Worm (Caenorhabditis elegans) whole organism, L4/young adult: ENCODE measurements around the gene K01H12.4.

Experiments used
- W03F9.2 ChIP-seq: fragments of 150-350 bp; optimal IDR thresholded peaks from 2 replicates; lab custom pipeline; 2014; ENCODE audit warnings: missing biosample characterization, missing genetic modification characterization
- dao-5 ChIP-seq: sonication (generic microtip); optimal IDR thresholded peaks from 2 replicates; lab custom pipeline; 2016; ENCODE audit warnings: missing genotype, missing genetic modification characterization, moderate library complexity, missing compliant biosample characterization
- him-1 ChIP-seq: sonication (generic microtip); optimal IDR thresholded peaks from 2 replicates; lab custom pipeline; 2016; ENCODE audit warnings: missing genotype, missing genetic modification reagents, missing genetic modification characterization, missing compliant biosample characterization

ce11 chrIV:9733904-9734303, 21.0 kb downstream of the K01H12.4 start:
- TF ChIP-seq dao-5 (tag; lab: Kevin White, UChicago): no peak
- TF ChIP-seq him-1 (tag; lab: Kevin White, UChicago): no peak
- peak; percentile 5 for TF ChIP-seq W03F9.2
